Fruit fly (Drosophila melanogaster) whole organism, embryonic: ENCODE measurements around the gene CG14282.

Source experiments
- Asciz ChIP-seq: fragments of 200-800 bp; sonication (Bioruptor generic); optimal IDR thresholded peaks from 2 replicates; lab custom pipeline; 2017; ENCODE audit warnings: missing biosample characterization, mild to moderate bottlenecking, missing genetic modification characterization, missing genetic modification reagents
- CG10209 ChIP-seq: fragments of 200-800 bp; sonication (Bioruptor generic); optimal IDR thresholded peaks from 3 replicates; lab custom pipeline; 2017; ENCODE audit warnings: missing biosample characterization, mild to moderate bottlenecking, missing genetic modification characterization, missing genetic modification reagents
- CG1024 ChIP-seq: fragments of 200-800 bp; sonication (Bioruptor generic); IDR thresholded peaks from 2 replicates; pipeline ENCODE4 v1.3.6; 2022; ENCODE audit warnings: missing biosample characterization, missing genetic modification characterization
- CG11093 ChIP-seq: fragments of 200-800 bp; sonication (Bioruptor generic); IDR thresholded peaks from 3 replicates; pipeline ENCODE4 v1.3.6; 2022; ENCODE audit warnings: missing biosample characterization, missing genetic modification characterization
- CG11696 ChIP-seq: fragments of 200-800 bp; sonication (Bioruptor generic); IDR thresholded peaks from 2 replicates; pipeline ENCODE4 v1.3.6; 2022; ENCODE audit warnings: missing biosample characterization, missing genetic modification characterization
- CG13775 ChIP-seq: fragments of 200-800 bp; sonication (Bioruptor generic); optimal IDR thresholded peaks from 3 replicates; lab custom pipeline; 2017; ENCODE audit warnings: missing biosample characterization, mild to moderate bottlenecking, missing genetic modification characterization
- CG15514 ChIP-seq: fragments of 200-800 bp; sonication (Bioruptor generic); optimal IDR thresholded peaks from 3 replicates; lab custom pipeline; 2017; ENCODE audit warnings: missing biosample characterization, missing genetic modification characterization, mild to moderate bottlenecking, moderate library complexity, missing genetic modification reagents
- CG18011 ChIP-seq: fragments of 200-800 bp; sonication (Bioruptor generic); optimal IDR thresholded peaks from 2 replicates; lab custom pipeline; 2017; ENCODE audit warnings: missing biosample characterization, missing genetic modification characterization, mild to moderate bottlenecking, moderate library complexity, missing genotype
- CG32767 ChIP-seq: fragments of 200-800 bp; sonication (Bioruptor generic); IDR thresholded peaks from 2 replicates; pipeline ENCODE4 v1.3.6; 2022; ENCODE audit warnings: missing biosample characterization, missing genetic modification characterization
- CG34376 ChIP-seq: fragments of 200-800 bp; sonication (Bioruptor generic); optimal IDR thresholded peaks from 2 replicates; lab custom pipeline; 2018; ENCODE audit warnings: missing biosample characterization, mild to moderate bottlenecking, missing genetic modification characterization
- CG34422 ChIP-seq: fragments of 200-800 bp; sonication (Bioruptor generic); IDR thresholded peaks from 3 replicates; pipeline ENCODE4 v1.3.6; 2022; ENCODE audit warnings: missing biosample characterization, missing genetic modification characterization
- CG9609 ChIP-seq: fragments of 200-800 bp; sonication (Bioruptor generic); optimal IDR thresholded peaks from 3 replicates; lab custom pipeline; 2016; ENCODE audit warnings: missing biosample characterization, missing genetic modification characterization
- CG9876 ChIP-seq: fragments of 200-800 bp; sonication (Bioruptor generic); optimal IDR thresholded peaks from 2 replicates; lab custom pipeline; 2016; ENCODE audit warnings: missing biosample characterization, missing genetic modification characterization
- Dip2 ChIP-seq: fragments of 200-800 bp; sonication (Bioruptor generic); IDR thresholded peaks from 2 replicates; pipeline ENCODE4 v1.3.6; 2022; ENCODE audit warnings: missing biosample characterization, missing genetic modification characterization
- Elba2 ChIP-seq: fragments of 200-800 bp; sonication (Bioruptor generic); optimal IDR thresholded peaks from 3 replicates; lab custom pipeline; 2016; ENCODE audit warnings: missing biosample characterization, missing genetic modification characterization
- Fer1 ChIP-seq: fragments of 200-800 bp; sonication (Bioruptor generic); optimal IDR thresholded peaks from 2 replicates; lab custom pipeline; 2017; ENCODE audit warnings: missing biosample characterization, mild to moderate bottlenecking, missing genetic modification characterization
- Fer2 ChIP-seq: fragments of 200-800 bp; sonication (Bioruptor generic); optimal IDR thresholded peaks from 2 replicates; lab custom pipeline; 2018; ENCODE audit warnings: missing biosample characterization, mild to moderate bottlenecking, missing genetic modification characterization, moderate library complexity
- HHEX ChIP-seq: fragments of 200-800 bp; sonication (Bioruptor generic); optimal IDR thresholded peaks from 3 replicates; lab custom pipeline; 2017; ENCODE audit warnings: missing biosample characterization, mild to moderate bottlenecking, missing genetic modification characterization, missing genetic modification reagents
- Hey ChIP-seq: fragments of 200-800 bp; sonication (Bioruptor generic); optimal IDR thresholded peaks from 3 replicates; lab custom pipeline; 2018; ENCODE audit warnings: missing biosample characterization, mild to moderate bottlenecking, missing genetic modification characterization
- Hr51 ChIP-seq, 2 experiments: fragments of 200-800 bp; sonication (Bioruptor generic); optimal IDR thresholded peaks; 2 replicates in 1 of 2; 3 replicates in 1 of 2; lab custom pipeline; 2016 to 2018; ENCODE audit warnings: missing biosample characterization in 2 of 2, missing genetic modification characterization in 2 of 2, mild to moderate bottlenecking in 1 of 2, moderate library complexity in 1 of 2
- Lpt ChIP-seq: fragments of >200 bp; optimal IDR thresholded peaks from 2 replicates; lab custom pipeline; 2018; ENCODE audit warnings: missing biosample characterization, missing genetic modification characterization
- Nf-YA ChIP-seq: fragments of 200-800 bp; sonication (Bioruptor generic); IDR thresholded peaks from 2 replicates; pipeline ENCODE4 v1.3.6; 2022; ENCODE audit warnings: missing biosample characterization, missing genetic modification characterization
- Nf-YB ChIP-seq: fragments of 200-800 bp; sonication (Bioruptor generic); optimal IDR thresholded peaks from 3 replicates; lab custom pipeline; 2019; ENCODE audit warnings: missing biosample characterization, mild to moderate bottlenecking, missing genetic modification characterization, moderate library complexity
- Oli ChIP-seq: fragments of 200-800 bp; sonication (Bioruptor generic); optimal IDR thresholded peaks from 2 replicates; lab custom pipeline; 2018; ENCODE audit warnings: missing biosample characterization, mild to moderate bottlenecking, missing genetic modification characterization, moderate library complexity
- Poxn ChIP-seq: fragments of 200-800 bp; sonication (Bioruptor generic); IDR thresholded peaks from 2 replicates; pipeline ENCODE4 v1.3.6; 2022; ENCODE audit warnings: missing biosample characterization, missing genetic modification characterization
- Rfx ChIP-seq: fragments of 200-800 bp; sonication (Bioruptor generic); IDR thresholded peaks from 2 replicates; pipeline ENCODE4 v1.3.6; 2022; ENCODE audit warnings: missing biosample characterization, missing genetic modification characterization
- Side ChIP-seq: fragments of 200-800 bp; sonication (Bioruptor generic); optimal IDR thresholded peaks from 2 replicates; lab custom pipeline; 2016; ENCODE audit warnings: missing biosample characterization, missing genetic modification characterization
- Spps ChIP-seq: fragments of 200-800 bp; sonication (Bioruptor generic); optimal IDR thresholded peaks from 2 replicates; lab custom pipeline; 2018; ENCODE audit warnings: missing biosample characterization, mild to moderate bottlenecking, missing genetic modification characterization
- Stat92E ChIP-seq, 3 experiments: fragments of >200 bp in 2 of 3; fragments of 200-800 bp in 1 of 3; sonication (Bioruptor generic) in 1 of 3; optimal IDR thresholded peaks; 2 replicates each; lab custom pipeline; 2017 to 2019; ENCODE audit warnings: missing biosample characterization in 3 of 3, missing genetic modification characterization in 3 of 3, mild to moderate bottlenecking in 1 of 3, moderate library complexity in 1 of 3
- abd-A ChIP-seq: fragments of 200-800 bp; sonication (Bioruptor generic); optimal IDR thresholded peaks from 3 replicates; lab custom pipeline; 2019; ENCODE audit warnings: missing biosample characterization, mild to moderate bottlenecking, missing genetic modification characterization, moderate library complexity
- bbx ChIP-seq: fragments of 200-800 bp; sonication (Bioruptor generic); IDR thresholded peaks from 2 replicates; pipeline ENCODE4 v1.3.6; 2022; ENCODE audit warnings: missing biosample characterization, missing genetic modification characterization; ENCODE audit not compliant: partially characterized antibody
- cg ChIP-seq: fragments of 200-800 bp; sonication (Bioruptor generic); optimal IDR thresholded peaks from 3 replicates; lab custom pipeline; 2019; ENCODE audit warnings: missing biosample characterization, mild to moderate bottlenecking, missing genetic modification characterization, moderate library complexity
- crp ChIP-seq, 2 experiments: fragments of 200-800 bp; sonication (Bioruptor generic); optimal IDR thresholded peaks; 2 replicates in 1 of 2; 3 replicates in 1 of 2; lab custom pipeline; 2017; ENCODE audit warnings: missing biosample characterization in 2 of 2, missing genetic modification characterization in 2 of 2, mild to moderate bottlenecking in 1 of 2, moderate library complexity in 1 of 2
- cwo ChIP-seq: fragments of 200-800 bp; sonication (Bioruptor generic); optimal IDR thresholded peaks from 3 replicates; lab custom pipeline; 2017; ENCODE audit warnings: missing biosample characterization, missing genetic modification characterization, mild to moderate bottlenecking, moderate library complexity, missing genetic modification reagents
- fd96Cb ChIP-seq: fragments of 200-800 bp; sonication (Bioruptor generic); optimal IDR thresholded peaks from 2 replicates; lab custom pipeline; 2018; ENCODE audit warnings: missing biosample characterization, mild to moderate bottlenecking, missing genetic modification characterization, moderate library complexity
- gce ChIP-seq: fragments of 200-800 bp; sonication (Bioruptor generic); IDR thresholded peaks from 3 replicates; pipeline ENCODE4 v1.3.6; 2022; ENCODE audit warnings: missing biosample characterization, missing genetic modification characterization
- hbn ChIP-seq: fragments of 200-800 bp; sonication (Bioruptor generic); IDR thresholded peaks from 2 replicates; pipeline ENCODE4 v1.3.6; 2022; ENCODE audit warnings: missing biosample characterization, missing genetic modification characterization; ENCODE audit not compliant: partially characterized antibody
- hkb ChIP-seq, 2 experiments: fragments of 200-800 bp in 1 of 2; fragments of >200 bp in 1 of 2; sonication (Bioruptor generic) in 1 of 2; IDR thresholded peaks in 1 of 2; optimal IDR thresholded peaks in 1 of 2; 2 replicates each; pipeline versions ENCODE4 v1.3.6 to Lab custom; 2017 to 2022; ENCODE audit warnings: missing biosample characterization in 1 of 2, missing genetic modification characterization in 1 of 2
- klu ChIP-seq: fragments of 200-800 bp; sonication (Bioruptor generic); IDR thresholded peaks from 2 replicates; pipeline ENCODE4 v1.3.6; 2022; ENCODE audit warnings: missing biosample characterization, missing genetic modification characterization
- kni ChIP-seq: fragments of 200-800 bp; sonication (Bioruptor generic); optimal IDR thresholded peaks from 3 replicates; lab custom pipeline; 2017; ENCODE audit warnings: mild to moderate bottlenecking, missing biosample characterization, missing genetic modification reagents, missing genetic modification characterization
- odd ChIP-seq: fragments of 200-800 bp; sonication (Bioruptor generic); optimal IDR thresholded peaks from 2 replicates; lab custom pipeline; 2017; ENCODE audit warnings: missing biosample characterization, mild to moderate bottlenecking, missing genetic modification characterization
- prd ChIP-seq, 3 experiments: fragments of >200 bp in 2 of 3; fragments of 200-800 bp in 1 of 3; sonication (Bioruptor generic) in 1 of 3; optimal IDR thresholded peaks in 2 of 3; IDR thresholded peaks in 1 of 3; 2 replicates in 2 of 3; 3 replicates in 1 of 3; pipeline versions ENCODE4 v1.3.6 to Lab custom; 2017 to 2022; ENCODE audit warnings: missing biosample characterization in 1 of 3, missing genetic modification characterization in 1 of 3
- ranshi ChIP-seq: fragments of 200-800 bp; sonication (Bioruptor generic); IDR thresholded peaks from 2 replicates; pipeline ENCODE4 v1.3.6; 2022; ENCODE audit warnings: missing biosample characterization, missing genetic modification characterization
- sisA ChIP-seq: fragments of 200-800 bp; sonication (Bioruptor generic); IDR thresholded peaks from 2 replicates; pipeline ENCODE4 v1.3.6; 2022; ENCODE audit warnings: missing biosample characterization, missing genetic modification characterization
- slou ChIP-seq: fragments of 200-800 bp; sonication (Bioruptor generic); optimal IDR thresholded peaks from 3 replicates; lab custom pipeline; 2016; ENCODE audit warnings: missing biosample characterization, missing genetic modification characterization
- trem ChIP-seq: fragments of 200-800 bp; optimal IDR thresholded peaks from 3 replicates; lab custom pipeline; 2019; ENCODE audit warnings: missing biosample characterization, mild to moderate bottlenecking, missing genetic modification characterization, moderate library complexity
- ttk ChIP-seq: fragments of 200-800 bp; sonication (Bioruptor generic); IDR thresholded peaks from 2 replicates; pipeline ENCODE4 v2.1.2; 2022; ENCODE audit warnings: missing biosample characterization, missing genetic modification characterization
- yki ChIP-seq: fragments of >200 bp; optimal IDR thresholded peaks from 3 replicates; lab custom pipeline; 2018

The CG14282 gene

dm6 chr3R:19166077-19166778 lies 10.6 kb upstream of the CG14282 start (continued):
- no peak for TF ChIP-seq CG18011
- no peak for TF ChIP-seq Fer1 (GFP tag; lab: Kevin White, UChicago)
- no peak for TF ChIP-seq trem
- TF ChIP-seq Lpt = no peak
- TF ChIP-seq hbn (GFP tag; lab: Robert Waterston, UW) = no peak
- TF ChIP-seq cg = no peak
- no peak for TF ChIP-seq prd (optimal IDR thresholded peaks at IDR 0.05; lab: Kevin White, UChicago)
- no peak for TF ChIP-seq prd (GFP tag; IDR thresholded peaks at IDR 0.05; lab: Robert Waterston, UW)
- no peak for TF ChIP-seq Fer2 (tag; lab: Kevin White, UChicago)
- peak; percentile 12 for TF ChIP-seq abd-A (tag; lab: Kevin White, UChicago)
- TF ChIP-seq CG13775 = peak; percentile 0
- no peak for TF ChIP-seq CG11093 (GFP tag; lab: Robert Waterston, UW)
- no peak for TF ChIP-seq CG9876 (GFP tag; lab: Kevin White, UChicago)
- no peak for TF ChIP-seq Nf-YB
- no peak for TF ChIP-seq CG15514 (GFP tag; lab: Kevin White, UChicago)
- no peak; the same call in 1 of the 2 replicates for TF ChIP-seq CG32767 (GFP tag; lab: Robert Waterston, UW)
- TF ChIP-seq Stat92E (GFP tag; optimal IDR thresholded peaks at IDR 0.05; lab: Kevin White, UChicago) = peak in 1 of 3 experiments; percentile 1
- no peak for TF ChIP-seq gce (GFP tag; lab: Robert Waterston, UW)
- no peak for TF ChIP-seq Hey (tag; lab: Kevin White, UChicago)
- no peak for TF ChIP-seq CG1024 (GFP tag; lab: Robert Waterston, UW)
- no peak for TF ChIP-seq crp (GFP tag; optimal IDR thresholded peaks at IDR 0.05; lab: Kevin White, UChicago)
- no peak for TF ChIP-seq ranshi (GFP tag; lab: Robert Waterston, UW)
- TF ChIP-seq HHEX (GFP tag; lab: Kevin White, UChicago) = no peak
- no peak for TF ChIP-seq cwo (GFP tag; lab: Kevin White, UChicago)
- no peak for TF ChIP-seq Oli
- no peak for TF ChIP-seq slou (GFP tag; lab: Kevin White, UChicago)
- no peak for TF ChIP-seq Asciz (GFP tag; lab: Kevin White, UChicago)
- no peak for TF ChIP-seq Hr51 (GFP tag; optimal IDR thresholded peaks at IDR 0.05; lab: Kevin White, UChicago)
- TF ChIP-seq Rfx = peak; percentile 13; the same call in 1 of the 2 replicates
- no peak for TF ChIP-seq Poxn
- TF ChIP-seq CG9609 (GFP tag; lab: Kevin White, UChicago) = no peak
- TF ChIP-seq klu (GFP tag; lab: Robert Waterston, UW) = no peak
- TF ChIP-seq hkb (optimal IDR thresholded peaks at IDR 0.05; lab: Kevin White, UChicago) = no peak
- TF ChIP-seq hkb (GFP tag; IDR thresholded peaks at IDR 0.05; lab: Robert Waterston, UW) = no peak
- TF ChIP-seq Elba2 (GFP tag; lab: Kevin White, UChicago) = no peak
- no peak for TF ChIP-seq bbx
- no peak for TF ChIP-seq CG10209 (GFP tag; lab: Kevin White, UChicago)
- peak; percentile 39 for TF ChIP-seq odd (GFP tag; lab: Kevin White, UChicago)
- TF ChIP-seq CG11696 (GFP tag; lab: Robert Waterston, UW) = no peak
- no peak for TF ChIP-seq ttk (GFP tag; lab: Robert Waterston, UW)
- TF ChIP-seq fd96Cb (tag; lab: Kevin White, UChicago) = no peak
- no peak for TF ChIP-seq Side
- no peak for TF ChIP-seq CG34422 (GFP tag; lab: Robert Waterston, UW)
- TF ChIP-seq Spps (tag; lab: Kevin White, UChicago) = no peak
- peak; percentile 75 for TF ChIP-seq kni (GFP tag; lab: Kevin White, UChicago)
- TF ChIP-seq yki (lab: Kevin White, UChicago) = no peak
- no peak for TF ChIP-seq CG34376 (GFP tag; lab: Kevin White, UChicago)
- no peak for TF ChIP-seq Dip2 (GFP tag; lab: Robert Waterston, UW)
- TF ChIP-seq Nf-YA (GFP tag; lab: Robert Waterston, UW) = 0 out of 2 replicates have a peak, but pooled peaks have one; percentile 12
- no peak for TF ChIP-seq sisA (GFP tag; lab: Robert Waterston, UW)
